Worm (Caenorhabditis elegans) whole organism, L1 larva: ENCODE measurements around the gene srh-74.

Experiments
- aha-1 ChIP-seq: fragments of 150-350 bp; optimal IDR thresholded peaks from 2 replicates; lab custom pipeline; 2014; ENCODE audit warnings: missing biosample characterization, missing genetic modification characterization
- ceh-82 ChIP-seq, 3 experiments: fragments of 150-350 bp in 1 of 3; sonication (generic microtip) in 2 of 3; optimal IDR thresholded peaks; 2 replicates each; lab custom pipeline; 2014 to 2017; ENCODE audit warnings: missing biosample characterization in 3 of 3, missing genetic modification characterization in 3 of 3
- ces-1 ChIP-seq: fragments of 150-350 bp; optimal IDR thresholded peaks from 2 replicates; lab custom pipeline; 2014; ENCODE audit warnings: missing biosample characterization, missing genetic modification reagents, missing genetic modification characterization
- efl-1 ChIP-seq, 4 experiments: fragments of 150-350 bp; optimal IDR thresholded peaks in 3 of 4; peaks in 1 of 4; 1 replicate in 1 of 4; 2 replicates in 3 of 4; lab custom pipeline; 2014; ENCODE audit warnings: missing biosample characterization in 2 of 4, missing genetic modification characterization in 2 of 4, missing genetic modification reagents in 2 of 4
- elt-3 ChIP-seq, 6 experiments: fragments of 150-350 bp in 1 of 6; sonication (generic microtip); optimal IDR thresholded peaks; 2 replicates each; lab custom pipeline; 2017 to 2018; ENCODE audit warnings: missing biosample characterization in 6 of 6, missing genetic modification characterization in 6 of 6, inconsistent platforms in 1 of 6
- fkh-10 ChIP-seq: sonication (generic microtip); optimal IDR thresholded peaks from 2 replicates; lab custom pipeline; 2017; ENCODE audit warnings: missing biosample characterization, missing genetic modification reagents, missing genetic modification characterization
- grh-1 ChIP-seq: fragments of 200-800 bp; sonication (Bioruptor generic); IDR thresholded peaks from 2 replicates; pipeline ENCODE4 v1.3.6; 2022; ENCODE audit warnings: missing genetic modification reagents, missing genetic modification characterization, missing compliant biosample characterization
- nhr-11 ChIP-seq: fragments of 150-350 bp; optimal IDR thresholded peaks from 2 replicates; lab custom pipeline; 2014; ENCODE audit warnings: missing biosample characterization, missing genetic modification characterization
- nhr-85 ChIP-seq: sonication (generic microtip); peaks from one replicate; lab custom pipeline; 2016; ENCODE audit warnings: missing genetic modification characterization, inconsistent platforms, missing compliant biosample characterization
- pqm-1 ChIP-seq: sonication (generic microtip); optimal IDR thresholded peaks from 3 replicates; lab custom pipeline; 2017; ENCODE audit warnings: missing biosample characterization, missing genetic modification characterization
- snpc-4 ChIP-seq: fragments of 150-350 bp; optimal IDR thresholded peaks from 2 replicates; lab custom pipeline; 2014; ENCODE audit warnings: missing biosample characterization, missing genetic modification characterization
- sptf-1 ChIP-seq: fragments of 150-350 bp; optimal IDR thresholded peaks from 2 replicates; lab custom pipeline; 2014; ENCODE audit warnings: missing biosample characterization, missing genetic modification characterization
- unc-62 ChIP-seq: fragments of 150-350 bp; optimal IDR thresholded peaks from 2 replicates; lab custom pipeline; 2014; ENCODE audit warnings: missing biosample characterization, missing genetic modification reagents, missing genetic modification characterization
- ztf-4 ChIP-seq: fragments of 150-350 bp; optimal IDR thresholded peaks from 2 replicates; lab custom pipeline; 2014; ENCODE audit warnings: missing biosample characterization, missing genetic modification characterization

- no peak for TF ChIP-seq ztf-4 (tag; lab: Kevin White, UChicago)
- no peak for TF ChIP-seq efl-1 (optimal IDR thresholded peaks at IDR 0.05; lab: Kevin White, UChicago)
- TF ChIP-seq efl-1 (GFP tag; optimal IDR thresholded peaks at IDR 0.05 in 1 of 2; lab: Kevin White, UChicago): no peak
- no peak for TF ChIP-seq nhr-85 (tag; lab: Kevin White, UChicago)
- no peak for TF ChIP-seq fkh-10 (GFP tag; lab: Kevin White, UChicago)
- TF ChIP-seq aha-1 (tag; lab: Kevin White, UChicago): no peak
- no peak for TF ChIP-seq elt-3 (tag; optimal IDR thresholded peaks at IDR 0.05; lab: Kevin White, UChicago)
- TF ChIP-seq snpc-4 (tag; lab: Kevin White, UChicago): no peak
- TF ChIP-seq grh-1 (GFP tag; lab: Robert Waterston, UW): no peak
- TF ChIP-seq unc-62: no peak
- TF ChIP-seq pqm-1 (tag; lab: Kevin White, UChicago): no peak
- TF ChIP-seq sptf-1 (tag; lab: Kevin White, UChicago): no peak
- no peak for TF ChIP-seq ces-1 (GFP tag; lab: Kevin White, UChicago)
- TF ChIP-seq nhr-11 (tag; lab: Kevin White, UChicago): no peak
- TF ChIP-seq ceh-82 (tag; optimal IDR thresholded peaks at IDR 0.05; lab: Kevin White, UChicago): no peak
Measured at ce11 chrV:11048678-11049077, at the start of gene srh-74.
